Worm (Caenorhabditis elegans): ENCODE measurements around the gene C54D10.9.
A peak's percentile ranks its signal among the peaks of the same experiment; 100 is the strongest.

C54D10.9 gene

ce11 chrV:12497725-12498263, 50.8 kb downstream of the C54D10.9 start, which contains the start of the genes W04D2.4 and rbm-25:
Gene W04D2.4, minus strand, starts transcription at chrV:12497755.
Gene rbm-25, plus strand, starts transcription at chrV:12498213.
- no peak for TF ChIP-seq ceh-34 (tag; optimal IDR thresholded peaks at IDR 0.05)
- TF ChIP-seq ceh-48 (tag; optimal IDR thresholded peaks at IDR 0.05), result peak; percentile 97
- TF ChIP-seq hlh-30 (tag; optimal IDR thresholded peaks at IDR 0.05; ENCODE audit: insufficient read depth), result peak; percentile 25

Measured in whole organism, late embryonic.